Fruit fly (Drosophila melanogaster): ENCODE results near the gene CG13847.

CG13847 gene

DNA sequence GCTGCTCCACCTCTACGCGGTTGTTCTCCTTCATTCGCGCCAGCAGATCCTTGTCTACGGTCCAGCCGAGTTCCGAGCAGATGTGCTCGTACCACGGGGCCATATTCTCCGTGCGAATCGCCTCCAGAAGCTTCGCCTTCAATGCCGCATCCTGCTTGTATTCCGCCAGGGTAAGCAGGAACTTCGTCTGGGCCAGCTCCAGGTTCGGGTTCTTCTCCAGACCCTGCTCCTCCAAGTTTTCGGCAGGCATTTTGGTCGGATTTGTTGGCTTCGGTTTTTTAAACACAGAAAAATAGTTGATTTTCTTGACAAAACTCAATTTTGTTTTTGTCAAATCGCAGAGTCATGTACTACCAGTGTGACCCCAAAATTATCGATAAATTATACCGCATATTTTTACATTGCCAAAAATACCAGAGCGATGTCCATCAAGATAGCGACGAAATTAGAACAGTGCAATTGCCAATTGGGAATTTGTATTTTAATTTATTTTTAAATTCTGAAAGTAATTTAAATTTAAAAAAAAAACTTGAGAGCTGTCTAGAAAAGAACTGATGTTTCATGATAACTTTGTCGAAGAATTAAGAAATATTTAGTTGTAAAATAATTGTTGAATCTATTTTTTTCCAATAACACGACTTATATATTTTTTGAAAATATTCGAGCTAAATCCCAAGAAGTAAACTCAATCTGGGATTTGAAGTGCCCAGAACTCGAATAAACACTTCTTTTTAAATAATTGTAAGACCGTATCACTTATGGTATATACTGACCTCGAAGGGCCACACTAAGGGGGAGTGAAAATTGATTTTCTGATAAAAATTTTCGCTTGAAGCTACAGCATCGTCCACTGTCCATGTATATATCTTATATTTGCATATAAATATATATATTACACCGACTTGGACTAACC, 26.0 kb upstream of the CG13847 start, which contains the start of the genes Rpn7 and AP-2mu (continued):
- TF ChIP-seq CG18262 (tag; optimal IDR thresholded peaks at IDR 0.05) (peak; percentile 3), Kr (GFP tag; optimal IDR thresholded peaks at IDR 0.05) (no peak), Atf-2 (GFP tag; optimal IDR thresholded peaks at IDR 0.05) (no peak), D19A (tag; optimal IDR thresholded peaks at IDR 0.05) (no peak), ems (GFP tag; optimal IDR thresholded peaks at IDR 0.05) (no peak), nerfin-1 (tag; optimal IDR thresholded peaks at IDR 0.05) (peak; percentile 26), Six4 (GFP tag; optimal IDR thresholded peaks at IDR 0.05) (no peak), HLH4C (GFP tag; IDR thresholded peaks at IDR 0.05; ENCODE audit: partially characterized antibody) (no peak), Lhr (GFP tag; optimal IDR thresholded peaks at IDR 0.05) (peak; percentile 16), TFAM (GFP tag; optimal IDR thresholded peaks at IDR 0.05) (no peak), cwo (GFP tag; optimal IDR thresholded peaks at IDR 0.05) (no peak), CG10147 (GFP tag; optimal IDR thresholded peaks at IDR 0.05) (no peak), CG7745 (tag; optimal IDR thresholded peaks at IDR 0.05) (no peak), NC2α (GFP tag; optimal IDR thresholded peaks at IDR 0.05) (no peak), NK7.1 (GFP tag; optimal IDR thresholded peaks at IDR 0.05) (no peak), CG17802 (tag; optimal IDR thresholded peaks at IDR 0.05) (no peak), CG1602 (GFP tag; optimal IDR thresholded peaks at IDR 0.05) (no peak), amos (GFP tag; IDR thresholded peaks at IDR 0.05; ENCODE audit: partially characterized antibody) (no peak), pum (GFP tag; optimal IDR thresholded peaks at IDR 0.05) (no peak), cg (GFP tag; optimal IDR thresholded peaks at IDR 0.05) (no peak), CG31224 (GFP tag; IDR thresholded peaks at IDR 0.05) (no peak), NfI (GFP tag; optimal IDR thresholded peaks at IDR 0.05) (no peak), Ptx1 (GFP tag; IDR thresholded peaks at IDR 0.05) (no peak), zf30C (GFP tag; optimal IDR thresholded peaks at IDR 0.05) (no peak), lola (GFP tag; optimal IDR thresholded peaks at IDR 0.05) (peak in 1 of 3 experiments; percentile 37), disco-r (GFP tag; optimal IDR thresholded peaks at IDR 0.05) (no peak), tap (tag; optimal IDR thresholded peaks at IDR 0.05) (no peak), ranshi (GFP tag; IDR thresholded peaks at IDR 0.05) (no peak), Hsf (GFP tag; optimal IDR thresholded peaks at IDR 0.05) (no peak), CG15269 (tag; optimal IDR thresholded peaks at IDR 0.05) (no peak), fu2 (GFP tag; optimal IDR thresholded peaks at IDR 0.05) (no peak), CG11247 (GFP tag; IDR thresholded peaks at IDR 0.05) (no peak), CG12659 (GFP tag; optimal IDR thresholded peaks at IDR 0.05) (peak; percentile 70), stc (GFP tag; IDR thresholded peaks at IDR 0.05) (no peak), CG32767 (GFP tag; IDR thresholded peaks at IDR 0.05) (no peak), Dad (GFP tag; optimal IDR thresholded peaks at IDR 0.05) (no peak), CG17359 (tag; optimal IDR thresholded peaks at IDR 0.05) (no peak), CG1024 (GFP tag; IDR thresholded peaks at IDR 0.05) (no peak), Vsx1 (GFP tag; optimal IDR thresholded peaks at IDR 0.05) (no peak), CG14860 (GFP tag; IDR thresholded peaks at IDR 0.05; ENCODE audit: partially characterized antibody) (no peak), CG14965 (GFP tag; optimal IDR thresholded peaks at IDR 0.05; ENCODE audit: borderline replicate concordance) (no peak), pfk (GFP tag; optimal IDR thresholded peaks at IDR 0.05) (no peak), Meics (GFP tag; optimal IDR thresholded peaks at IDR 0.05) (no peak), sqz (GFP tag; optimal IDR thresholded peaks at IDR 0.05) (no peak), CG6689 (GFP tag; IDR thresholded peaks at IDR 0.05) (no peak), CG5953 (GFP tag; IDR thresholded peaks at IDR 0.05) (no peak), en (GFP tag; optimal IDR thresholded peaks at IDR 0.05) (no peak), CG3163 (GFP tag; optimal IDR thresholded peaks at IDR 0.05) (no peak), CG6254 (GFP tag; optimal IDR thresholded peaks at IDR 0.05) (no peak)

Measured in whole organism, embryonic.